Worm (Caenorhabditis elegans) whole organism, L4 larva: ENCODE data around the gene K07E8.6.

ENCODE experiments used
- D1046.2 ChIP-seq: fragments of 200-800 bp; sonication (Bioruptor generic); IDR thresholded peaks from 2 replicates; pipeline ENCODE4 v1.3.6; 2022; ENCODE audit warnings: missing genetic modification characterization, missing compliant biosample characterization
- F26F4.8 ChIP-seq: fragments of 200-800 bp; sonication (Bioruptor generic); conservative IDR thresholded peaks from 2 replicates; pipeline ENCODE4 v1.3.6; 2022; ENCODE audit warnings: missing genetic modification characterization, missing compliant biosample characterization
- F44E2.7 ChIP-seq: fragments of 200-800 bp; sonication (Bioruptor generic); IDR thresholded peaks from 2 replicates; pipeline ENCODE4 v2.1.2; 2022; ENCODE audit warnings: missing genetic modification characterization, missing compliant biosample characterization
- T20F7.1 ChIP-seq: fragments of 200-800 bp; sonication (Bioruptor generic); optimal IDR thresholded peaks from 2 replicates; lab custom pipeline; 2018; ENCODE audit warnings: mild to moderate bottlenecking, missing genetic modification characterization, missing compliant biosample characterization
- T26A8.4 ChIP-seq: fragments of 200-800 bp; sonication (Bioruptor generic); IDR thresholded peaks from 2 replicates; pipeline ENCODE4 v1.3.6; 2022; ENCODE audit warnings: missing genetic modification characterization, missing compliant biosample characterization
- aha-1 ChIP-seq: fragments of 150-350 bp; peaks from one replicate; lab custom pipeline; 2014; ENCODE audit warnings: missing biosample characterization, missing genetic modification characterization
- ceh-44 ChIP-seq: fragments of 200-800 bp; sonication (Bioruptor generic); IDR thresholded peaks from 2 replicates; pipeline ENCODE4 v1.3.6; 2022; ENCODE audit warnings: missing genetic modification reagents, missing genetic modification characterization, missing compliant biosample characterization
- ces-1 ChIP-seq: fragments of 150-350 bp; sonication (generic microtip); optimal IDR thresholded peaks from 4 replicates; lab custom pipeline; 2014; ENCODE audit warnings: missing biosample characterization, missing genetic modification reagents, missing genetic modification characterization
- daf-19 ChIP-seq: fragments of 200-800 bp; sonication (Bioruptor generic); conservative IDR thresholded peaks from 2 replicates; pipeline ENCODE4 v1.3.6; 2022; ENCODE audit warnings: missing genetic modification characterization, missing compliant biosample characterization
- dmd-9 ChIP-seq: fragments of 200-800 bp; sonication (Bioruptor generic); IDR thresholded peaks from 2 replicates; pipeline ENCODE4 v1.3.6; 2022; ENCODE audit warnings: missing genetic modification reagents, missing genetic modification characterization, missing compliant biosample characterization
- dve-1 ChIP-seq: sonication (generic microtip); optimal IDR thresholded peaks from 2 replicates; lab custom pipeline; 2017; ENCODE audit warnings: antibody characterized with exemption, mild to moderate bottlenecking, missing genetic modification characterization, missing compliant biosample characterization; ENCODE audit not compliant: insufficient read depth
- hlh-11 ChIP-seq: fragments of 200-800 bp; sonication (Bioruptor generic); optimal IDR thresholded peaks from 2 replicates; lab custom pipeline; 2018; ENCODE audit warnings: mild to moderate bottlenecking, missing genetic modification characterization, missing compliant biosample characterization
- hlh-30 ChIP-seq: sonication (generic microtip); optimal IDR thresholded peaks from 2 replicates; lab custom pipeline; 2017; ENCODE audit warnings: antibody characterized with exemption, mild to moderate bottlenecking, missing genetic modification characterization, missing compliant biosample characterization; ENCODE audit not compliant: insufficient read depth
- hmg-1.1 ChIP-seq: fragments of 200-800 bp; sonication (Bioruptor generic); IDR thresholded peaks from 2 replicates; pipeline ENCODE4 v1.3.6; 2022; ENCODE audit warnings: missing genetic modification reagents, missing genetic modification characterization, missing compliant biosample characterization
- jun-1 ChIP-seq: fragments of 150-350 bp; optimal IDR thresholded peaks from 2 replicates; lab custom pipeline; 2014; ENCODE audit warnings: missing biosample characterization, missing genetic modification reagents, missing genetic modification characterization
- lin-13 ChIP-seq: fragments of 150-350 bp; optimal IDR thresholded peaks from 2 replicates; lab custom pipeline; 2014; ENCODE audit warnings: missing biosample characterization, missing genetic modification reagents, missing genetic modification characterization
- lin-29 ChIP-seq: fragments of 200-800 bp; sonication (Bioruptor generic); IDR thresholded peaks from 2 replicates; pipeline ENCODE4 v1.3.6; 2022; ENCODE audit warnings: missing genetic modification reagents, missing genetic modification characterization, missing compliant biosample characterization
- lin-38 ChIP-seq: fragments of 200-800 bp; sonication (Bioruptor generic); IDR thresholded peaks from 2 replicates; pipeline ENCODE4 v1.3.6; 2022; ENCODE audit warnings: missing genetic modification reagents, missing genetic modification characterization, missing compliant biosample characterization
- lsy-2 ChIP-seq, 2 experiments: fragments of 150-350 bp in 1 of 2; sonication (generic microtip) in 1 of 2; optimal IDR thresholded peaks; 2 replicates each; lab custom pipeline; 2014 to 2017; ENCODE audit warnings: missing biosample characterization in 2 of 2, missing genetic modification characterization in 2 of 2
- madf-5 ChIP-seq, 2 experiments: fragments of 200-800 bp; sonication (Bioruptor generic); IDR thresholded peaks; 2 replicates each; pipeline ENCODE4 v1.3.6; 2022; ENCODE audit warnings: missing compliant biosample characterization in 2 of 2, missing genetic modification characterization in 2 of 2
- mdl-1 ChIP-seq, 2 experiments: fragments of 150-350 bp in 1 of 2; sonication (generic microtip) in 1 of 2; optimal IDR thresholded peaks; 2 replicates each; lab custom pipeline; 2014 to 2017; ENCODE audit warnings: missing biosample characterization in 2 of 2, missing genetic modification characterization in 2 of 2
- mdt-29 ChIP-seq: fragments of 200-800 bp; sonication (Bioruptor generic); IDR thresholded peaks from 2 replicates; pipeline ENCODE4 v1.3.6; 2022; ENCODE audit warnings: missing genetic modification reagents, missing genetic modification characterization, missing compliant biosample characterization
- mep-1 ChIP-seq: fragments of 150-350 bp; sonication (generic microtip); optimal IDR thresholded peaks from 3 replicates; lab custom pipeline; 2014; ENCODE audit warnings: missing biosample characterization, missing genetic modification characterization
- mes-2 ChIP-seq: sonication (generic microtip); optimal IDR thresholded peaks from 2 replicates; lab custom pipeline; 2016; ENCODE audit warnings: missing genotype, mild to moderate bottlenecking, missing genetic modification characterization, missing compliant biosample characterization; ENCODE audit not compliant: poor library complexity, severe bottlenecking
- mxl-3 ChIP-seq: fragments of 200-800 bp; sonication (Bioruptor generic); optimal IDR thresholded peaks from 2 replicates; lab custom pipeline; 2018; ENCODE audit warnings: mild to moderate bottlenecking, missing genetic modification characterization, missing compliant biosample characterization
- nhr-11 ChIP-seq: fragments of 150-350 bp; optimal IDR thresholded peaks from 2 replicates; lab custom pipeline; 2014; ENCODE audit warnings: missing biosample characterization, missing genetic modification characterization
- nhr-111 ChIP-seq: fragments of 200-800 bp; sonication (Bioruptor generic); optimal IDR thresholded peaks from 2 replicates; lab custom pipeline; 2018; ENCODE audit warnings: mild to moderate bottlenecking, missing genetic modification characterization, missing compliant biosample characterization
- nhr-237 ChIP-seq: sonication (generic microtip); optimal IDR thresholded peaks from 2 replicates; lab custom pipeline; 2017; ENCODE audit warnings: missing biosample characterization, missing genetic modification characterization
- nhr-48 ChIP-seq: sonication (generic microtip); optimal IDR thresholded peaks from 2 replicates; lab custom pipeline; 2016; ENCODE audit warnings: mild to moderate bottlenecking, missing genetic modification characterization, missing compliant biosample characterization
- nhr-77 ChIP-seq: fragments of 150-350 bp; optimal IDR thresholded peaks from 2 replicates; lab custom pipeline; 2014; ENCODE audit warnings: missing biosample characterization, missing genetic modification characterization
- pha-4 ChIP-seq, 2 experiments: fragments of 150-350 bp in 1 of 2; fragments of 200-800 bp in 1 of 2; sonication (Bioruptor generic) in 1 of 2; IDR thresholded peaks in 1 of 2; optimal IDR thresholded peaks in 1 of 2; 2 replicates each; pipeline versions ENCODE4 v1.3.6 to Lab custom; 2014 to 2022; ENCODE audit warnings: missing genetic modification characterization in 2 of 2, missing genetic modification reagents in 2 of 2, missing biosample characterization in 1 of 2, missing compliant biosample characterization in 1 of 2
- saeg-2 ChIP-seq: fragments of 200-800 bp; sonication (Bioruptor generic); IDR thresholded peaks from 2 replicates; pipeline ENCODE4 v1.3.6; 2022; ENCODE audit warnings: missing genetic modification reagents, missing genetic modification characterization, missing compliant biosample characterization
- set-16 ChIP-seq: fragments of 200-800 bp; sonication (Bioruptor generic); IDR thresholded peaks from 2 replicates; pipeline ENCODE4 v1.3.6; 2022; ENCODE audit warnings: missing genetic modification reagents, missing genetic modification characterization, missing compliant biosample characterization
- snpc-4 ChIP-seq: fragments of 150-350 bp; optimal IDR thresholded peaks from 2 replicates; lab custom pipeline; 2014; ENCODE audit warnings: missing biosample characterization, missing genetic modification characterization
- spr-1 ChIP-seq: sonication (generic microtip); optimal IDR thresholded peaks from 2 replicates; lab custom pipeline; 2016; ENCODE audit warnings: mild to moderate bottlenecking, missing genetic modification characterization, missing compliant biosample characterization
- spr-3 ChIP-seq: fragments of 200-800 bp; sonication (Bioruptor generic); optimal IDR thresholded peaks from 2 replicates; lab custom pipeline; 2018; ENCODE audit warnings: mild to moderate bottlenecking, missing genetic modification characterization, missing compliant biosample characterization
- unc-130 ChIP-seq: sonication (generic microtip); optimal IDR thresholded peaks from 2 replicates; lab custom pipeline; 2016; ENCODE audit warnings: missing genetic modification reagents, missing genetic modification characterization, missing compliant biosample characterization
- zfp-2 ChIP-seq: sonication (generic microtip); optimal IDR thresholded peaks from 2 replicates; lab custom pipeline; 2016; ENCODE audit warnings: mild to moderate bottlenecking, missing genetic modification characterization, missing compliant biosample characterization

Gene K07E8.6

DNA sequence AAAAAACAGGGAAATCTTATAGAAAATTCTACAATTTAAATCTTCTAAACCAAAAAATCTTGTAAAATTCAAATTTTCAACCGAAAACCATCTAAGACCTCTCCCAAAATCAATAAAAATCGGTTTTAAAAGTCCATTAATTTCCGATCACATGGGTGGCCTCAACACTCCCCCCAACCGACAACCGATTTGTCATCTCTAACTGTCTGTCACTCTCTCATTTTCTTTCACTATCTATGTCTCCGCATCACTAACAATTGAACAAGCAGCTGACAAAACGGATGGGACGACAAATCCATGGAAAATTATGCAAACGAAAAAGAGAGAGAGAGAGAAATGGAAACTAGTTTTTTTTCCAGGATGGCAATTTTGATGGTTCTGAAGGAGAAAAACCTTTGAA lies 36.4 kb downstream of the K07E8.6 start (continued):
- TF ChIP-seq unc-130 (GFP tag; lab: Kevin White, UChicago) (no peak), mep-1 (peak; percentile 72), nhr-77 (no peak), lin-13 (peak; percentile 55)

DNA sequence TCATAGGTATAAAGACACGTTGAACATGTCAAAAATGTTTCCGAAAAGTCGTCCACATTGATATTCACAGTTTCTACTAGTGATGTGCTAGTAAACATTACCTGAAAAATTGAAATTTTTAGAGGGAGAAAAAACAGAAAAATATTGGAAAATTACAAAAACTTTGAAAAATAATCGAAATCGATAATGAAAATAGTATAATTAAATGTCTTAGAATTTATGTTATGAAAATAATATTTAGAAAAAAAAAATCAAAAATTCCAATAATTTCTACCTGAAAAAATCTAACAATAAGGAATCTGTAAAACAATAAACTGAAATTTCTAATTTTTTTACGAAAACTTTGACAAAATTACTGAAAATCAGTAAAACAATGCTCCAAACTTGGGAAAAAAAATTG lies 37.3 kb downstream of the K07E8.6 start, which contains the start of gene nhl-3:
nhl-3 (minus strand) TSS at position 101 of the 400 bp plus-strand sequence.
- no peak for TF ChIP-seq nhr-111 (GFP tag; lab: Kevin White, UChicago)
- TF ChIP-seq nhr-77: no peak
- TF ChIP-seq lin-38 (GFP tag; lab: Robert Waterston, UW): no peak
- TF ChIP-seq ceh-44 (GFP tag; lab: Robert Waterston, UW): no peak
- TF ChIP-seq F44E2.7 (GFP tag; lab: Robert Waterston, UW): no peak
- TF ChIP-seq T20F7.1: no peak
- no peak for TF ChIP-seq nhr-237
- TF ChIP-seq mes-2 (tag; lab: Kevin White, UChicago): no peak

DNA sequence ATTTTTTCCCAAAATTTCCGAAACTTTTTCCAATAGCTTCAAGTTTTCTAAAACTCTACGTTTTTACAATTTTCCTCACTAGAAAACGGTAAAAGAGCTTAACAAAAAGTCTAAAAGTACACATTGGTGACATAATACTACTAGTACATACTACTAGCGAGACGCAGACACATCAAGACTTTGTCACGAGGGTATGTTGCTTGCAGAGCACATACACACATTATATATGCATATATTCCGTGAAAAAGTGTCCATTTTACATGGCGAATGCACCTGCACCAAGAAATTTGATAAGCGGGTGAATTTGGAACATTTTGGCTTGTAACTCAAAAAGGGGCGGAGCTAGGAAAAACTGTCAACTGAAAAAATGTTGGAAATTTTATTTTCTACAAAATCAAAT lies 38.1 kb downstream of the K07E8.6 start:
- TF ChIP-seq snpc-4 (no peak), ces-1 (GFP tag; lab: Kevin White, UChicago) (no peak), mdl-1 (tag; optimal IDR thresholded peaks at IDR 0.05; lab: Kevin White, UChicago) (peak in 1 of 2 experiments; percentile 79), mxl-3 (no peak), F26F4.8 (GFP tag; lab: Robert Waterston, UW) (no peak), lsy-2 (tag; optimal IDR thresholded peaks at IDR 0.05; lab: Kevin White, UChicago) (peak in 1 of 2 experiments; percentile 52), dmd-9 (no peak), mes-2 (tag; lab: Kevin White, UChicago) (peak; percentile 51), daf-19 (no peak), T26A8.4 (no peak), dve-1 (tag; lab: Kevin White, UChicago) (peak; percentile 67), spr-1 (tag; lab: Kevin White, UChicago) (no peak), spr-3 (GFP tag; lab: Kevin White, UChicago) (no peak), pha-4 (GFP tag; IDR thresholded peaks at IDR 0.05; lab: Robert Waterston, UW) (no peak), pha-4 (tag; optimal IDR thresholded peaks at IDR 0.05; lab: Kevin White, UChicago) (peak; percentile 70), hmg-1.1 (GFP tag; lab: Robert Waterston, UW) (peak; percentile 17; the same call in 1 of the 2 replicates), mep-1 (peak; percentile 42), hlh-11 (tag; lab: Kevin White, UChicago) (peak; percentile 21), saeg-2 (no peak), nhr-48 (tag; lab: Kevin White, UChicago) (no peak), mdt-29 (no peak), D1046.2 (GFP tag; lab: Robert Waterston, UW) (no peak), nhr-11 (tag; lab: Kevin White, UChicago) (no peak), lin-29 (GFP tag; lab: Robert Waterston, UW) (no peak), jun-1 (no peak), hlh-30 (tag; lab: Kevin White, UChicago) (peak; percentile 88), madf-5 (GFP tag; IDR thresholded peaks at IDR 0.05; lab: Robert Waterston, UW) (no peak)

DNA sequence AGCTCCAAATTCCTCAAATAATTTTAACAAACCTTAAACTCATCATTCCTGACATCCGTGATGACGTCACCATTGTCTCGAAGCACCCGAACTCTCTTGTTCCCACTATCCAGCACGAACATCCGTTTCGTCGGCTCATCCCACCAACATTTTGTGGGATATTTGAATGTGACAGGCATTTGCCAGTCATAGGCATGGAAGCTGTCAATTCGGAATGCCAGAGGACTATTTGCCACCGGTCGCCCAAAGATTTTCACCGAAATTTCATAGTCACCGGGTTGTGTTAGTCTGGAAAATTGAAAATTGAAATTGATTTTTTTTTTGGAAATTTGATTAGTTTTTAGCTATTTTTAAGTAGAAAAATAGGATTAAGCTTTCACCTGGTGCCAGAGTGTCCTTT lies 42.7 kb downstream of the K07E8.6 start:
- TF ChIP-seq set-16 (GFP tag; lab: Robert Waterston, UW) (no peak), aha-1 (tag; lab: Kevin White, UChicago) (peak; percentile 96), D1046.2 (GFP tag; lab: Robert Waterston, UW) (0 out of 2 replicates have a peak, but pooled peaks have one; percentile 38), zfp-2 (tag; lab: Kevin White, UChicago) (no peak), lin-38 (GFP tag; lab: Robert Waterston, UW) (no peak)
